Worm (Caenorhabditis elegans) whole organism, early embryonic: Measurements from ENCODE around the gene C54F6.17.

Experiments
- B0310.2 ChIP-seq: sonication (generic microtip); optimal IDR thresholded peaks from 2 replicates; lab custom pipeline; 2016; ENCODE audit warnings: mild to moderate bottlenecking, missing genetic modification characterization, missing compliant biosample characterization
- F13C5.2 ChIP-seq: sonication (generic microtip); optimal IDR thresholded peaks from 2 replicates; lab custom pipeline; 2017; ENCODE audit warnings: mild to moderate bottlenecking, missing genetic modification characterization, inconsistent platforms, missing compliant biosample characterization
- aly-1 ChIP-seq: sonication (generic microtip); optimal IDR thresholded peaks from 2 replicates; lab custom pipeline; 2016; ENCODE audit warnings: missing genetic modification characterization, missing compliant biosample characterization
- ama-1 ChIP-seq: fragments of 150-350 bp; optimal IDR thresholded peaks from 2 replicates; lab custom pipeline; 2014
- ceh-13 ChIP-seq: fragments of 200-800 bp; sonication (Bioruptor generic); optimal IDR thresholded peaks from 2 replicates; lab custom pipeline; 2018; ENCODE audit warnings: mild to moderate bottlenecking, missing genetic modification characterization, missing compliant biosample characterization
- flt-1 ChIP-seq: fragments of 200-800 bp; sonication (Bioruptor generic); IDR thresholded peaks from 2 replicates; pipeline ENCODE4 v1.3.6; 2022; ENCODE audit warnings: missing genetic modification characterization, missing compliant biosample characterization
- hmbx-1 ChIP-seq: sonication (generic microtip); optimal IDR thresholded peaks from 2 replicates; lab custom pipeline; 2016; ENCODE audit warnings: mild to moderate bottlenecking, missing genetic modification characterization, missing compliant biosample characterization
- hmg-4 ChIP-seq: fragments of 200-800 bp; sonication (Bioruptor generic); optimal IDR thresholded peaks from 2 replicates; lab custom pipeline; 2018; ENCODE audit warnings: mild to moderate bottlenecking, missing genetic modification characterization, missing compliant biosample characterization
- hnd-1 ChIP-seq: sonication (generic microtip); optimal IDR thresholded peaks from 2 replicates; lab custom pipeline; 2016; ENCODE audit warnings: missing genetic modification characterization, missing compliant biosample characterization
- scrt-1 ChIP-seq: fragments of 200-800 bp; sonication (Bioruptor generic); IDR thresholded peaks from 2 replicates; pipeline ENCODE4 v1.3.6; 2022; ENCODE audit warnings: missing genetic modification characterization, missing compliant biosample characterization
- sea-1 ChIP-seq: fragments of 200-800 bp; sonication (Bioruptor generic); conservative IDR thresholded peaks from 2 replicates; pipeline ENCODE4 v1.3.6; 2022; ENCODE audit warnings: missing genetic modification characterization, missing compliant biosample characterization
- tbx-11 ChIP-seq: fragments of 200-800 bp; sonication (Bioruptor generic); IDR thresholded peaks from 2 replicates; pipeline ENCODE4 v1.3.6; 2022; ENCODE audit warnings: missing genetic modification characterization, missing compliant biosample characterization
- tbx-37 ChIP-seq: fragments of 200-800 bp; sonication (Bioruptor generic); conservative IDR thresholded peaks from 2 replicates; pipeline ENCODE4 v1.3.6; 2022; ENCODE audit warnings: missing genetic modification reagents, missing genetic modification characterization, missing compliant biosample characterization
- tra-4 ChIP-seq: sonication (generic microtip); optimal IDR thresholded peaks from 2 replicates; lab custom pipeline; 2017; ENCODE audit warnings: missing genetic modification characterization, missing compliant biosample characterization

DNA sequence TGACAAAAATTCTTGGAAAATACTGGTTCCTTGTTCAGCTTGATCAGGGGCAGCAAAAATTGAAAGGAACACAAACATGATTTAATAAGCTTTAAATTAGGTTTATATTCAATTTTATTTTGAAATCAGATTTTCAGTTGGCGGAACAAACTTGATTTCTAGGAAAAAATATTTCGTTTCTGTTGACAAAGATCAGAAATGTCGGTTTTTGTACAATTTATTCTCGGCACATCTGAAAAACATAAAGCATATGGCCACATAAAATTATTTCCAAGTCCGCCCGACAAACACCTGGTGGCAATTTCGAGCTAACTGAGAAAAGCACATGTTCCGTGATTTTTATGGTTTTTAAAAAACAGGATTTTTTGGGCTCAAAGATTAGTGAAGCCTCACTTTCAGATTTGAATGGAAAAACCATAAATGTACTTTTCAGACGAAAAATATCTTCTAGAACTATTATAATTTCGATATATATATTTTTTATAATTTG, 26.7 kb downstream of the C54F6.17 start, which contains the start of gene ttr-10:
- no peak for TF ChIP-seq scrt-1 (GFP tag; lab: Robert Waterston, UW)
- no peak for TF ChIP-seq tbx-37
- TF ChIP-seq ama-1, result no peak
- TF ChIP-seq hnd-1 (tag; lab: Kevin White, UChicago), result no peak
- TF ChIP-seq flt-1 (GFP tag; lab: Robert Waterston, UW), result no peak
- no peak for TF ChIP-seq ceh-13 (GFP tag; lab: Kevin White, UChicago)
- no peak for TF ChIP-seq F13C5.2
- TF ChIP-seq aly-1 (tag; lab: Kevin White, UChicago), result no peak
- no peak for TF ChIP-seq hmbx-1 (tag; lab: Kevin White, UChicago)
- TF ChIP-seq hmg-4 (GFP tag; lab: Kevin White, UChicago), result no peak
- TF ChIP-seq B0310.2, result no peak
- no peak for TF ChIP-seq sea-1 (GFP tag; lab: Robert Waterston, UW)
- TF ChIP-seq tbx-11 (GFP tag; lab: Robert Waterston, UW), result no peak
- no peak for TF ChIP-seq tra-4 (tag; lab: Kevin White, UChicago)
